Worm (Caenorhabditis elegans) whole organism, mixed stage, embryonic: Measurements from ENCODE around the gene dsb-2.

ENCODE experiments used
- M03D4.4 ChIP-seq: sonication (generic microtip); optimal IDR thresholded peaks from 2 replicates; lab custom pipeline; 2017; ENCODE audit warnings: mild to moderate bottlenecking, missing genetic modification characterization, missing compliant biosample characterization
- bed-3 ChIP-seq: fragments of 200-800 bp; sonication (Bioruptor generic); optimal IDR thresholded peaks from 3 replicates; lab custom pipeline; 2018; ENCODE audit warnings: mild to moderate bottlenecking, missing genetic modification characterization, moderate library complexity, missing compliant biosample characterization
- blmp-1 ChIP-seq: fragments of 150-350 bp; optimal IDR thresholded peaks from 2 replicates; lab custom pipeline; 2014; ENCODE audit warnings: missing biosample characterization, missing genetic modification characterization
- ceh-39 ChIP-seq: fragments of 150-350 bp; optimal IDR thresholded peaks from 2 replicates; lab custom pipeline; 2014; ENCODE audit warnings: missing biosample characterization, missing genetic modification characterization
- ceh-43 ChIP-seq: fragments of 200-800 bp; sonication (Bioruptor generic); optimal IDR thresholded peaks from 2 replicates; lab custom pipeline; 2018; ENCODE audit warnings: mild to moderate bottlenecking, missing genetic modification characterization, moderate library complexity, missing compliant biosample characterization
- ceh-83 ChIP-seq: fragments of 200-800 bp; sonication (Bioruptor generic); optimal IDR thresholded peaks from 2 replicates; lab custom pipeline; 2018; ENCODE audit warnings: mild to moderate bottlenecking, missing genetic modification characterization, missing compliant biosample characterization
- ces-1 ChIP-seq: fragments of 150-350 bp; optimal IDR thresholded peaks from 2 replicates; lab custom pipeline; 2014; ENCODE audit warnings: missing biosample characterization, missing genetic modification reagents, missing genetic modification characterization
- cnd-1 ChIP-seq: fragments of 200-800 bp; sonication (Bioruptor generic); optimal IDR thresholded peaks from 2 replicates; lab custom pipeline; 2018; ENCODE audit warnings: mild to moderate bottlenecking, missing genetic modification characterization, missing compliant biosample characterization
- drap-1 ChIP-seq: fragments of 200-800 bp; sonication (Bioruptor generic); optimal IDR thresholded peaks from 3 replicates; lab custom pipeline; 2018; ENCODE audit warnings: mild to moderate bottlenecking, missing genetic modification characterization, missing compliant biosample characterization
- elt-1 ChIP-seq: sonication (generic microtip); optimal IDR thresholded peaks from 2 replicates; lab custom pipeline; 2017; ENCODE audit warnings: missing genetic modification characterization, mild to moderate bottlenecking, missing compliant biosample characterization, antibody characterized with exemption, moderate library complexity, borderline replicate concordance; ENCODE audit not compliant: insufficient read depth
- elt-3 ChIP-seq: fragments of 150-350 bp; optimal IDR thresholded peaks from 2 replicates; lab custom pipeline; 2014; ENCODE audit warnings: missing biosample characterization, missing genetic modification characterization
- flh-1 ChIP-seq: fragments of 200-800 bp; sonication (Bioruptor generic); optimal IDR thresholded peaks from 2 replicates; lab custom pipeline; 2018; ENCODE audit warnings: mild to moderate bottlenecking, missing genetic modification characterization, moderate library complexity, missing compliant biosample characterization
- ham-2 ChIP-seq: fragments of 200-800 bp; sonication (Bioruptor generic); optimal IDR thresholded peaks from 2 replicates; lab custom pipeline; 2018; ENCODE audit warnings: mild to moderate bottlenecking, missing genetic modification characterization, missing compliant biosample characterization
- hlh-1 ChIP-seq: fragments of 150-350 bp; optimal IDR thresholded peaks from 2 replicates; lab custom pipeline; 2014; ENCODE audit warnings: missing biosample characterization, missing genetic modification reagents, missing genetic modification characterization
- lin-13 ChIP-seq: fragments of 150-350 bp; optimal IDR thresholded peaks from 2 replicates; lab custom pipeline; 2014; ENCODE audit warnings: missing biosample characterization, missing genetic modification characterization
- lin-32 ChIP-seq: fragments of 200-800 bp; sonication (Bioruptor generic); optimal IDR thresholded peaks from 2 replicates; lab custom pipeline; 2018; ENCODE audit warnings: mild to moderate bottlenecking, missing genetic modification characterization, missing compliant biosample characterization
- lsy-2 ChIP-seq: fragments of 150-350 bp; optimal IDR thresholded peaks from 2 replicates; lab custom pipeline; 2014; ENCODE audit warnings: missing biosample characterization, missing genetic modification characterization
- mab-5 ChIP-seq: fragments of 150-350 bp; optimal IDR thresholded peaks from 2 replicates; lab custom pipeline; 2014; ENCODE audit warnings: missing biosample characterization, missing genetic modification characterization
- mep-1 ChIP-seq: fragments of 150-350 bp; optimal IDR thresholded peaks from 2 replicates; lab custom pipeline; 2017; ENCODE audit warnings: missing biosample characterization, missing genetic modification reagents, missing genetic modification characterization, inconsistent platforms
- mls-2 ChIP-seq: sonication (generic microtip); optimal IDR thresholded peaks from 2 replicates; lab custom pipeline; 2016; ENCODE audit warnings: mild to moderate bottlenecking, missing genetic modification characterization, moderate library complexity, missing compliant biosample characterization
- nhr-12 ChIP-seq: fragments of 150-350 bp; optimal IDR thresholded peaks from 2 replicates; lab custom pipeline; 2014; ENCODE audit warnings: missing biosample characterization, missing genetic modification characterization
- nhr-2 ChIP-seq: fragments of 150-350 bp; optimal IDR thresholded peaks from 2 replicates; lab custom pipeline; 2014; ENCODE audit warnings: missing biosample characterization, missing genetic modification characterization
- nhr-237 ChIP-seq: fragments of 150-350 bp; optimal IDR thresholded peaks from 2 replicates; lab custom pipeline; 2014; ENCODE audit warnings: missing biosample characterization, missing genetic modification characterization
- nhr-28 ChIP-seq: fragments of 150-350 bp; optimal IDR thresholded peaks from 2 replicates; lab custom pipeline; 2014; ENCODE audit warnings: missing biosample characterization, missing genetic modification characterization
- nhr-76 ChIP-seq: sonication (generic microtip); optimal IDR thresholded peaks from 2 replicates; lab custom pipeline; 2017; ENCODE audit warnings: missing biosample characterization, missing genetic modification characterization
- pha-4 ChIP-seq: fragments of 150-350 bp; optimal IDR thresholded peaks from 2 replicates; lab custom pipeline; 2018; ENCODE audit warnings: missing biosample characterization, missing genetic modification reagents, missing genetic modification characterization
- sem-2 ChIP-seq: fragments of 200-800 bp; sonication (Bioruptor generic); optimal IDR thresholded peaks from 2 replicates; lab custom pipeline; 2018; ENCODE audit warnings: mild to moderate bottlenecking, missing genetic modification characterization, missing compliant biosample characterization
- snpc-4 ChIP-seq: fragments of 150-350 bp; optimal IDR thresholded peaks from 2 replicates; lab custom pipeline; 2014; ENCODE audit warnings: missing biosample characterization, missing genetic modification characterization
- sptf-1 ChIP-seq: sonication (generic microtip); optimal IDR thresholded peaks from 2 replicates; lab custom pipeline; 2017; ENCODE audit warnings: mild to moderate bottlenecking, missing genetic modification characterization, moderate library complexity, missing compliant biosample characterization
- tbx-8 ChIP-seq: fragments of 200-800 bp; sonication (Bioruptor generic); optimal IDR thresholded peaks from 2 replicates; lab custom pipeline; 2018; ENCODE audit warnings: mild to moderate bottlenecking, missing genetic modification characterization, moderate library complexity, missing compliant biosample characterization
- unc-120 ChIP-seq: sonication (generic microtip); optimal IDR thresholded peaks from 2 replicates; lab custom pipeline; 2017; ENCODE audit warnings: missing genetic modification characterization, missing compliant biosample characterization; ENCODE audit not compliant: poor library complexity, severe bottlenecking
- unc-39 ChIP-seq: fragments of 150-350 bp; optimal IDR thresholded peaks from 2 replicates; lab custom pipeline; 2014; ENCODE audit warnings: missing biosample characterization, missing genetic modification characterization
- unc-62 ChIP-seq: fragments of 150-350 bp; optimal IDR thresholded peaks from 2 replicates; lab custom pipeline; 2014; ENCODE audit warnings: missing biosample characterization, missing genetic modification reagents, missing genetic modification characterization
- zip-8 ChIP-seq: fragments of 150-350 bp; optimal IDR thresholded peaks from 2 replicates; lab custom pipeline; 2014; ENCODE audit warnings: missing biosample characterization, missing genetic modification characterization
- ztf-11 ChIP-seq: fragments of 150-350 bp; optimal IDR thresholded peaks from 2 replicates; lab custom pipeline; 2014; ENCODE audit warnings: missing biosample characterization, missing genetic modification characterization

dsb-2 gene

DNA sequence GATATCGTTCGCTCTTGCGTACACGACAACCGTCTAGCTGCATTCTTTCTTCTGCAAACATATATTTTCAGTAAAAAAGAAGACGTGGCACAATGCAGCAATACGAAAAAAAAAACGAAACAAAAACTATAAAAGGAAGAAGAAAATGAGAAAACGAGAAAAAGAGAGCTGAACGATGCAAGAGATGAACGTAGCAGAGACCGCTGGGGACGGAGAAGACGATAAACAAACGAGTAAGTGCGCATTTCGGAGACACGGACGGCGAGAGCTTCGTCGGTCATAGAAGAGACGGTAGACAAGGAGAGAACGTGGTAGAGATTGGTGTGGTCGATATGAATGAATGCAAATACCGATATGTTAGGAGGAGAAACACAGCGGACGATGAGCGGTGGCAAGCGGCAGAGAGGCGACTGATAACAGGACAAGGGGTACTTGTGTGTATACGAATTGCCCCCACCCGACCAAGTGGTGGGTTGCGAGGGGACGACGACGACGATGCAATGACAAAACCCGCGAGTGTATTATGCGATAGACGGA lies 27.1 kb downstream of the dsb-2 start, which contains the start of gene K04B12.2:
TSS of gene K04B12.2 (minus strand) at position 51 of the 537 bp plus-strand sequence.
- no peak for TF ChIP-seq flh-1 (GFP tag; lab: Kevin White, UChicago)
- no peak for TF ChIP-seq nhr-28 (tag; lab: Kevin White, UChicago)
- TF ChIP-seq ceh-43 (GFP tag; lab: Kevin White, UChicago), result no peak
- TF ChIP-seq drap-1 (GFP tag; lab: Kevin White, UChicago), result no peak
- TF ChIP-seq lsy-2, result peak; percentile 46
- no peak for TF ChIP-seq lin-32 (GFP tag; lab: Kevin White, UChicago)
- no peak for TF ChIP-seq ztf-11 (tag; lab: Kevin White, UChicago)
- no peak for TF ChIP-seq zip-8 (tag; lab: Kevin White, UChicago)
- no peak for TF ChIP-seq snpc-4 (tag; lab: Kevin White, UChicago)
- TF ChIP-seq unc-120 (tag; lab: Kevin White, UChicago), result peak; percentile 68
- peak; percentile 32 for TF ChIP-seq hlh-1 (tag; lab: Kevin White, UChicago)
- TF ChIP-seq ham-2 (GFP tag; lab: Kevin White, UChicago), result peak; percentile 72
- TF ChIP-seq bed-3 (GFP tag; lab: Kevin White, UChicago), result no peak
- no peak for TF ChIP-seq unc-39
- TF ChIP-seq M03D4.4 (tag; lab: Kevin White, UChicago), result no peak
- TF ChIP-seq ceh-83 (GFP tag; lab: Kevin White, UChicago), result no peak
- TF ChIP-seq cnd-1 (tag; lab: Kevin White, UChicago), result no peak
- no peak for TF ChIP-seq mls-2 (tag; lab: Kevin White, UChicago)
- TF ChIP-seq elt-3, result peak; percentile 55
- peak; percentile 85 for TF ChIP-seq nhr-2
- no peak for TF ChIP-seq tbx-8 (GFP tag; lab: Kevin White, UChicago)
- TF ChIP-seq mab-5, result no peak
- TF ChIP-seq blmp-1 (tag; lab: Kevin White, UChicago), result no peak
- TF ChIP-seq nhr-12 (tag; lab: Kevin White, UChicago), result no peak
- TF ChIP-seq elt-1 (tag; lab: Kevin White, UChicago), result no peak
- peak; percentile 50 for TF ChIP-seq ceh-39 (tag; lab: Kevin White, UChicago)
- peak; percentile 48 for TF ChIP-seq sptf-1 (tag; lab: Kevin White, UChicago)
- peak; percentile 82 for TF ChIP-seq pha-4
- no peak for TF ChIP-seq sem-2 (GFP tag; lab: Kevin White, UChicago)
- peak; percentile 18 for TF ChIP-seq ces-1 (GFP tag; lab: Kevin White, UChicago)
- peak; percentile 52 for TF ChIP-seq lin-13 (tag; lab: Kevin White, UChicago)
- TF ChIP-seq nhr-76 (tag; lab: Kevin White, UChicago), result no peak
- peak; percentile 17 for TF ChIP-seq unc-62 (GFP tag; lab: Kevin White, UChicago)
- peak; percentile 33 for TF ChIP-seq nhr-237
- peak; percentile 51 for TF ChIP-seq mep-1 (tag; lab: Kevin White, UChicago)

DNA sequence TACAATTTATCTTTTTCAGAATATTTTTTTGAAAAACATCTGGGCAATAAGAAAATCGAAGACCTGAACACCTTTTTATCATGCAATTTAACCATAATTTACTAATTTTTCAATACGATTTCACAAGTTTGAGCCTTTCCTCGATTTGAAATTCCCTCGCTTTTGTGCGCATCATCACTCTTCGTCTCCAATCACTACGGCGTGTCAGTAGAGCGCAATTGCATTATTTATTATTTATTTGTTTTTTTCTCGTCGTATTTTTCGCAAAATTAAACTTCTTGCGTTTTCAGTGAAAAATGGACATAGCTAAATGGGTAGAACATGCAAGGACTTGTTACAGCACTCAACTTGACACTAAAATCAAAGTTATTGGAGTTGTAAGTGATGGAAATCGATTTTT lies 30.2 kb downstream of the dsb-2 start, which contains the start of gene smg-8:
TSS of gene smg-8 (plus strand) at position 266 of the 400 bp plus-strand sequence.
- peak; percentile 11 for TF ChIP-seq sptf-1 (tag; lab: Kevin White, UChicago)
- TF ChIP-seq lin-13 (tag; lab: Kevin White, UChicago), result peak; percentile 26
- TF ChIP-seq lsy-2, result peak; percentile 81
- no peak for TF ChIP-seq tbx-8 (GFP tag; lab: Kevin White, UChicago)
- peak; percentile 91 for TF ChIP-seq ces-1 (GFP tag; lab: Kevin White, UChicago)
- no peak for TF ChIP-seq zip-8 (tag; lab: Kevin White, UChicago)
- TF ChIP-seq mep-1 (tag; lab: Kevin White, UChicago), result peak; percentile 82
- peak; percentile 75 for TF ChIP-seq pha-4
- peak; percentile 85 for TF ChIP-seq nhr-237
- TF ChIP-seq cnd-1 (tag; lab: Kevin White, UChicago), result peak; percentile 13
- TF ChIP-seq ceh-39 (tag; lab: Kevin White, UChicago), result peak; percentile 57

DNA sequence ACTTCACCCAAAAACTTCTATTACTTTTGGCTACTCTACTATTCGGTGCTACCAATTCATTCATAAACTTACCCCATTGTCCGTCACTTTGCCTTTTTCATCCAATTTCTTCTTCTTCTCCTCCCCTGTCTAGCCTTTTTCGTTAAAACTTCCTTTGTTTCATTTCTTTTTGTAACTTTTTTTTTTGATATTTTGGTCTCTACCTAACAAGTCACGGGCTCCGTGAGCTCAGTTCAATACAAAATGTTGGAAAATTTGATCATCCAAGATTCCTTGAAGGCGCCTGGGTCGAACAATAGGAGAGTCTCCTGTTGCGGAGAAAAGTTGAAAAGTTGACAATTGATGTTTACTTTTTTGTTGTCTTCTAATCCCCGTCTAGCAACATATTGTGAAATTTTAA lies 41.0 kb downstream of the dsb-2 start:
- TF ChIP-seq pha-4 (no peak), elt-1 (tag; lab: Kevin White, UChicago) (no peak), lin-32 (GFP tag; lab: Kevin White, UChicago) (no peak), ceh-83 (GFP tag; lab: Kevin White, UChicago) (no peak), unc-62 (GFP tag; lab: Kevin White, UChicago) (no peak), nhr-2 (no peak), nhr-237 (no peak), zip-8 (tag; lab: Kevin White, UChicago) (no peak), elt-3 (no peak), flh-1 (GFP tag; lab: Kevin White, UChicago) (no peak), M03D4.4 (tag; lab: Kevin White, UChicago) (no peak), ces-1 (GFP tag; lab: Kevin White, UChicago) (no peak), lsy-2 (no peak), lin-13 (tag; lab: Kevin White, UChicago) (no peak), bed-3 (GFP tag; lab: Kevin White, UChicago) (no peak), blmp-1 (tag; lab: Kevin White, UChicago) (no peak), nhr-12 (tag; lab: Kevin White, UChicago) (no peak), mep-1 (tag; lab: Kevin White, UChicago) (no peak), unc-120 (tag; lab: Kevin White, UChicago) (no peak), unc-39 (no peak)
